Fruit fly (Drosophila melanogaster) whole organism, embryonic: ENCODE results near the gene AstA.

Experiments used
- CG1024 ChIP-seq: fragments of 200-800 bp; sonication (Bioruptor generic); IDR thresholded peaks from 2 replicates; pipeline ENCODE4 v1.3.6; 2022; ENCODE audit warnings: missing biosample characterization, missing genetic modification characterization
- CG1233 ChIP-seq: fragments of 200-800 bp; sonication (Bioruptor generic); optimal IDR thresholded peaks from 4 replicates; lab custom pipeline; 2018; ENCODE audit warnings: missing biosample characterization, mild to moderate bottlenecking, missing genetic modification characterization
- CG12769 ChIP-seq: fragments of 200-800 bp; sonication (Bioruptor generic); optimal IDR thresholded peaks from 2 replicates; lab custom pipeline; 2019; ENCODE audit warnings: missing biosample characterization, mild to moderate bottlenecking, missing genetic modification characterization, moderate library complexity
- CG13287 ChIP-seq: fragments of 200-800 bp; sonication (Bioruptor generic); IDR thresholded peaks from 2 replicates; pipeline ENCODE4 v1.3.6; 2022; ENCODE audit warnings: missing biosample characterization, missing genetic modification characterization; ENCODE audit not compliant: partially characterized antibody
- CG1832 ChIP-seq: fragments of 200-800 bp; sonication (Bioruptor generic); optimal IDR thresholded peaks from 2 replicates; lab custom pipeline; 2017; ENCODE audit warnings: missing biosample characterization, mild to moderate bottlenecking, missing genetic modification characterization, inconsistent platforms
- CG2120 ChIP-seq: fragments of 200-800 bp; sonication (Bioruptor generic); optimal IDR thresholded peaks from 3 replicates; lab custom pipeline; 2016; ENCODE audit warnings: missing biosample characterization, missing genetic modification characterization
- CG32767 ChIP-seq: fragments of 200-800 bp; sonication (Bioruptor generic); IDR thresholded peaks from 2 replicates; pipeline ENCODE4 v1.3.6; 2022; ENCODE audit warnings: missing biosample characterization, missing genetic modification characterization
- CG4282 ChIP-seq: fragments of 200-800 bp; sonication (Bioruptor generic); optimal IDR thresholded peaks from 2 replicates; lab custom pipeline; 2016; ENCODE audit warnings: missing biosample characterization, missing genetic modification characterization
- CG4617 ChIP-seq: fragments of 200-800 bp; sonication (Bioruptor generic); optimal IDR thresholded peaks from 3 replicates; lab custom pipeline; 2016; ENCODE audit warnings: missing biosample characterization, missing genetic modification characterization, borderline replicate concordance
- CG4854 ChIP-seq: fragments of 200-800 bp; sonication (Bioruptor generic); optimal IDR thresholded peaks from 2 replicates; lab custom pipeline; 2016; ENCODE audit warnings: missing biosample characterization, missing genetic modification characterization, inconsistent platforms
- CG7357 ChIP-seq: fragments of 200-800 bp; sonication (Bioruptor generic); IDR thresholded peaks from 3 replicates; pipeline ENCODE4 v1.3.6; 2022; ENCODE audit warnings: missing biosample characterization, missing genetic modification characterization
- CG8388 ChIP-seq: fragments of 200-800 bp; sonication (Bioruptor generic); optimal IDR thresholded peaks from 2 replicates; lab custom pipeline; 2019; ENCODE audit warnings: missing biosample characterization, mild to moderate bottlenecking, missing genetic modification characterization, moderate library complexity
- Chrac-16 ChIP-seq: fragments of 200-800 bp; sonication (Bioruptor generic); optimal IDR thresholded peaks from 3 replicates; lab custom pipeline; 2016; ENCODE audit warnings: missing biosample characterization, missing genetic modification characterization
- D19B ChIP-seq: fragments of 200-800 bp; sonication (Bioruptor generic); optimal IDR thresholded peaks from 2 replicates; lab custom pipeline; 2017; ENCODE audit warnings: missing biosample characterization, mild to moderate bottlenecking, missing genetic modification characterization
- Gsc ChIP-seq: fragments of 200-800 bp; sonication (Bioruptor generic); IDR thresholded peaks from 2 replicates; pipeline ENCODE4 v1.3.6; 2022; ENCODE audit warnings: missing biosample characterization, missing genetic modification characterization
- H15 ChIP-seq: fragments of 200-800 bp; sonication (Bioruptor generic); IDR thresholded peaks from 3 replicates; pipeline ENCODE4 v1.3.6; 2022; ENCODE audit warnings: missing biosample characterization, missing genetic modification characterization
- HLHmδ ChIP-seq: fragments of 200-800 bp; sonication (Bioruptor generic); optimal IDR thresholded peaks from 2 replicates; lab custom pipeline; 2018; ENCODE audit warnings: missing biosample characterization, mild to moderate bottlenecking, missing genetic modification characterization, moderate library complexity
- Lpt ChIP-seq: fragments of >200 bp; optimal IDR thresholded peaks from 2 replicates; lab custom pipeline; 2018; ENCODE audit warnings: missing biosample characterization, missing genetic modification characterization
- Mrtf ChIP-seq: fragments of 200-800 bp; sonication (Bioruptor generic); IDR thresholded peaks from 3 replicates; pipeline ENCODE4 v1.3.6; 2022; ENCODE audit warnings: missing biosample characterization, missing genetic modification characterization
- Nf-YA ChIP-seq: fragments of 200-800 bp; sonication (Bioruptor generic); IDR thresholded peaks from 2 replicates; pipeline ENCODE4 v1.3.6; 2022; ENCODE audit warnings: missing biosample characterization, missing genetic modification characterization
- Ptx1 ChIP-seq: fragments of 200-800 bp; sonication (Bioruptor generic); IDR thresholded peaks from 2 replicates; pipeline ENCODE4 v1.3.6; 2022; ENCODE audit warnings: missing biosample characterization, missing genetic modification characterization
- Ssrp ChIP-seq: fragments of 200-800 bp; sonication (Bioruptor generic); optimal IDR thresholded peaks from 2 replicates; lab custom pipeline; 2018; ENCODE audit warnings: missing biosample characterization, mild to moderate bottlenecking, missing genetic modification characterization, moderate library complexity
- Tbp ChIP-seq: fragments of >200 bp; optimal IDR thresholded peaks from 2 replicates; lab custom pipeline; 2018; ENCODE audit warnings: missing biosample characterization, missing genetic modification characterization
- Xbp1 ChIP-seq: fragments of 200-800 bp; sonication (Bioruptor generic); optimal IDR thresholded peaks from 3 replicates; lab custom pipeline; 2016; ENCODE audit warnings: missing biosample characterization, mild to moderate bottlenecking, missing genetic modification characterization
- ac ChIP-seq: fragments of 200-800 bp; sonication (Bioruptor generic); optimal IDR thresholded peaks from 3 replicates; lab custom pipeline; 2017; ENCODE audit warnings: missing biosample characterization, mild to moderate bottlenecking, missing genetic modification characterization
- ato ChIP-seq: fragments of 200-800 bp; sonication (Bioruptor generic); IDR thresholded peaks from 2 replicates; pipeline ENCODE4 v1.3.6; 2022; ENCODE audit warnings: missing biosample characterization, missing genetic modification characterization; ENCODE audit not compliant: partially characterized antibody
- bbx ChIP-seq: fragments of 200-800 bp; sonication (Bioruptor generic); IDR thresholded peaks from 2 replicates; pipeline ENCODE4 v1.3.6; 2022; ENCODE audit warnings: missing biosample characterization, missing genetic modification characterization; ENCODE audit not compliant: partially characterized antibody
- cato ChIP-seq: fragments of 200-800 bp; sonication (Bioruptor generic); optimal IDR thresholded peaks from 2 replicates; lab custom pipeline; 2016; ENCODE audit warnings: missing biosample characterization, missing genetic modification characterization, borderline replicate concordance
- caup ChIP-seq: fragments of 200-800 bp; sonication (Bioruptor generic); optimal IDR thresholded peaks from 3 replicates; lab custom pipeline; 2017; ENCODE audit warnings: missing biosample characterization, mild to moderate bottlenecking, missing genetic modification characterization, moderate library complexity; ENCODE audit not compliant: severe bottlenecking
- chif ChIP-seq, 2 experiments: fragments of 200-800 bp; sonication (Bioruptor generic); optimal IDR thresholded peaks; 3 replicates each; lab custom pipeline; 2016; ENCODE audit warnings: missing biosample characterization in 2 of 2, missing genetic modification characterization in 2 of 2
- chn ChIP-seq: fragments of 200-800 bp; sonication (Bioruptor generic); optimal IDR thresholded peaks from 2 replicates; lab custom pipeline; 2016; ENCODE audit warnings: missing biosample characterization, missing genetic modification characterization
- croc ChIP-seq: fragments of 200-800 bp; sonication (Bioruptor generic); conservative IDR thresholded peaks from 3 replicates; pipeline ENCODE4 v1.3.6; 2022; ENCODE audit warnings: missing biosample characterization, missing genetic modification characterization
- emc ChIP-seq: fragments of 200-800 bp; sonication (Bioruptor generic); optimal IDR thresholded peaks from 2 replicates; lab custom pipeline; 2016; ENCODE audit warnings: missing biosample characterization, missing genetic modification characterization
- esg ChIP-seq: fragments of 200-800 bp; sonication (Bioruptor generic); conservative IDR thresholded peaks from 2 replicates; pipeline ENCODE4 v1.3.6; 2022; ENCODE audit warnings: missing biosample characterization, missing genetic modification characterization
- ftz-f1 ChIP-seq: fragments of 200-800 bp; sonication (Bioruptor generic); optimal IDR thresholded peaks from 2 replicates; lab custom pipeline; 2016; ENCODE audit warnings: missing biosample characterization, missing genetic modification characterization
- hkb ChIP-seq, 2 experiments: fragments of 200-800 bp in 1 of 2; fragments of >200 bp in 1 of 2; sonication (Bioruptor generic) in 1 of 2; IDR thresholded peaks in 1 of 2; optimal IDR thresholded peaks in 1 of 2; 2 replicates each; pipeline versions ENCODE4 v1.3.6 to Lab custom; 2017 to 2022; ENCODE audit warnings: missing biosample characterization in 1 of 2, missing genetic modification characterization in 1 of 2
- mam ChIP-seq: fragments of 200-800 bp; sonication (Bioruptor generic); optimal IDR thresholded peaks from 3 replicates; lab custom pipeline; 2016; ENCODE audit warnings: missing biosample characterization, missing genetic modification characterization
- nerfin-2 ChIP-seq: fragments of 200-800 bp; sonication (Bioruptor generic); IDR thresholded peaks from 2 replicates; pipeline ENCODE4 v1.3.6; 2022; ENCODE audit warnings: missing biosample characterization, missing genetic modification characterization; ENCODE audit not compliant: partially characterized antibody
- org-1 ChIP-seq: fragments of 200-800 bp; sonication (Bioruptor generic); optimal IDR thresholded peaks from 2 replicates; lab custom pipeline; 2017; ENCODE audit warnings: missing biosample characterization, missing genetic modification characterization
- pb ChIP-seq: fragments of 200-800 bp; sonication (Bioruptor generic); optimal IDR thresholded peaks from 3 replicates; lab custom pipeline; 2016; ENCODE audit warnings: missing biosample characterization, missing genetic modification characterization
- peb ChIP-seq: fragments of 200-800 bp; sonication (Bioruptor generic); IDR thresholded peaks from 2 replicates; pipeline ENCODE4 v1.3.6; 2022; ENCODE audit warnings: missing biosample characterization, missing genetic modification characterization
- pros ChIP-seq: fragments of 200-800 bp; sonication (Bioruptor generic); optimal IDR thresholded peaks from 3 replicates; lab custom pipeline; 2019; ENCODE audit warnings: missing biosample characterization, mild to moderate bottlenecking, missing genetic modification characterization, moderate library complexity
- sima ChIP-seq: fragments of 200-800 bp; sonication (Bioruptor generic); optimal IDR thresholded peaks from 2 replicates; lab custom pipeline; 2016; ENCODE audit warnings: missing biosample characterization, missing genetic modification characterization
- slbo ChIP-seq: fragments of 200-800 bp; sonication (Bioruptor generic); IDR thresholded peaks from 2 replicates; pipeline ENCODE4 v1.3.6; 2022; ENCODE audit warnings: missing biosample characterization, missing genetic modification characterization
- sqz ChIP-seq: fragments of 200-800 bp; sonication (Bioruptor generic); optimal IDR thresholded peaks from 3 replicates; lab custom pipeline; 2018; ENCODE audit warnings: missing biosample characterization, mild to moderate bottlenecking, missing genetic modification characterization
- tio ChIP-seq: fragments of 200-800 bp; sonication (Bioruptor generic); optimal IDR thresholded peaks from 2 replicates; lab custom pipeline; 2017; ENCODE audit warnings: missing biosample characterization, missing genetic modification characterization, inconsistent platforms
- toy ChIP-seq: fragments of 200-800 bp; sonication (Bioruptor generic); IDR thresholded peaks from 2 replicates; pipeline ENCODE4 v1.3.6; 2022; ENCODE audit warnings: missing biosample characterization, missing genetic modification characterization
- unpg ChIP-seq: fragments of 200-800 bp; sonication (Bioruptor generic); optimal IDR thresholded peaks from 3 replicates; lab custom pipeline; 2018; ENCODE audit warnings: missing biosample characterization, mild to moderate bottlenecking, missing genetic modification characterization, moderate library complexity
- vnd ChIP-seq: fragments of 200-800 bp; sonication (Bioruptor generic); IDR thresholded peaks from 3 replicates; pipeline ENCODE4 v1.3.6; 2022; ENCODE audit warnings: missing biosample characterization, missing genetic modification characterization; ENCODE audit not compliant: partially characterized antibody
- vvl ChIP-seq: fragments of 200-800 bp; sonication (Bioruptor generic); IDR thresholded peaks from 2 replicates; pipeline ENCODE4 v1.3.6; 2022; ENCODE audit warnings: missing biosample characterization, missing genetic modification characterization

Gene AstA

dm6 chr3R:24787042-24787565, 22.2 kb upstream of the AstA start, which contains the start of gene CG5805 (continued):
- TF ChIP-seq CG4854 (peak; percentile 83), CG4282 (GFP tag; lab: Kevin White, UChicago) (no peak), mam (peak; percentile 61), ftz-f1 (peak; percentile 90), Tbp (GFP tag; lab: Kevin White, UChicago) (no peak), caup (GFP tag; lab: Kevin White, UChicago) (peak; percentile 95), ato (GFP tag; lab: Robert Waterston, UW) (no peak), CG1233 (GFP tag; lab: Kevin White, UChicago) (peak; percentile 90), Xbp1 (GFP tag; lab: Kevin White, UChicago) (peak; percentile 81), esg (GFP tag; lab: Robert Waterston, UW) (no peak), croc (GFP tag; lab: Robert Waterston, UW) (no peak; the same call in 2 of the 3 replicates), sima (GFP tag; lab: Kevin White, UChicago) (peak; percentile 7), vnd (GFP tag; lab: Robert Waterston, UW) (no peak), CG1024 (peak; percentile 72), nerfin-2 (no peak), unpg (GFP tag; lab: Kevin White, UChicago) (peak; percentile 75), slbo (peak; percentile 84), CG1832 (GFP tag; lab: Kevin White, UChicago) (no peak), chif (GFP tag; optimal IDR thresholded peaks at IDR 0.05; lab: Kevin White, UChicago) (peak; percentile 67 to 79), bbx (GFP tag; lab: Robert Waterston, UW) (no peak), CG4617 (GFP tag; lab: Kevin White, UChicago) (peak; percentile 91), CG8388 (GFP tag; lab: Kevin White, UChicago) (peak; percentile 51), tio (no peak), CG32767 (no peak), CG2120 (GFP tag; lab: Kevin White, UChicago) (peak; percentile 59), chn (GFP tag; lab: Kevin White, UChicago) (peak; percentile 64), CG7357 (GFP tag; lab: Robert Waterston, UW) (peak; percentile 63; the same call in 2 of the 3 replicates), Nf-YA (peak; percentile 76), Lpt (GFP tag; lab: Kevin White, UChicago) (no peak), CG13287 (peak; percentile 38; the same call in 1 of the 2 replicates), ac (GFP tag; lab: Kevin White, UChicago) (peak; percentile 52), HLHmδ (GFP tag; lab: Kevin White, UChicago) (no peak), vvl (GFP tag; lab: Robert Waterston, UW) (peak; percentile 87), Ssrp (tag; lab: Kevin White, UChicago) (peak; percentile 58), sqz (no peak), peb (peak; percentile 50), pros (GFP tag; lab: Kevin White, UChicago) (no peak), Gsc (GFP tag; lab: Robert Waterston, UW) (no peak), org-1 (GFP tag; lab: Kevin White, UChicago) (peak; percentile 59), pb (GFP tag; lab: Kevin White, UChicago) (peak; percentile 80), H15 (GFP tag; lab: Robert Waterston, UW) (peak; percentile 86), CG12769 (peak; percentile 96), cato (GFP tag; lab: Kevin White, UChicago) (peak; percentile 68), toy (GFP tag; lab: Robert Waterston, UW) (peak; percentile 62; the same call in 1 of the 2 replicates), Ptx1 (GFP tag; lab: Robert Waterston, UW) (peak; percentile 81), Chrac-16 (peak; percentile 40), emc (GFP tag; lab: Kevin White, UChicago) (peak; percentile 81), hkb (optimal IDR thresholded peaks at IDR 0.05; lab: Kevin White, UChicago) (no peak), hkb (GFP tag; IDR thresholded peaks at IDR 0.05; lab: Robert Waterston, UW) (peak; percentile 81), Mrtf (GFP tag; lab: Robert Waterston, UW) (peak; percentile 34; the same call in 2 of the 3 replicates), D19B (GFP tag; lab: Kevin White, UChicago) (peak; percentile 74)
